Worm (Caenorhabditis elegans) whole organism, L1 larva: ENCODE results near the gene dpf-2.

Experiments
- aha-1 ChIP-seq: fragments of 150-350 bp; optimal IDR thresholded peaks from 2 replicates; lab custom pipeline; 2014; ENCODE audit warnings: missing biosample characterization, missing genetic modification characterization
- alr-1 ChIP-seq: fragments of 200-800 bp; sonication (Bioruptor generic); optimal IDR thresholded peaks from 2 replicates; lab custom pipeline; 2018; ENCODE audit warnings: borderline replicate concordance, mild to moderate bottlenecking, missing genetic modification characterization, missing compliant biosample characterization
- aly-2 ChIP-seq: fragments of 150-350 bp; optimal IDR thresholded peaks from 2 replicates; lab custom pipeline; 2014; ENCODE audit warnings: missing biosample characterization, missing genetic modification characterization
- ama-1 ChIP-seq: fragments of 150-350 bp; optimal IDR thresholded peaks from 2 replicates; lab custom pipeline; 2014
- blmp-1 ChIP-seq: fragments of 150-350 bp; optimal IDR thresholded peaks from 2 replicates; lab custom pipeline; 2014; ENCODE audit warnings: missing biosample characterization, missing genetic modification characterization
- ceh-90 ChIP-seq: sonication (generic microtip); optimal IDR thresholded peaks from 2 replicates; lab custom pipeline; 2016; ENCODE audit warnings: missing genetic modification characterization, missing compliant biosample characterization
- dpl-1 ChIP-seq, 3 experiments: fragments of 150-350 bp in 2 of 3; sonication (generic microtip) in 1 of 3; optimal IDR thresholded peaks; 2 replicates each; lab custom pipeline; 2014 to 2017; ENCODE audit warnings: missing biosample characterization in 3 of 3, missing genetic modification characterization in 3 of 3, missing genetic modification reagents in 3 of 3
- efl-1 ChIP-seq, 4 experiments: fragments of 150-350 bp; optimal IDR thresholded peaks in 3 of 4; peaks in 1 of 4; 1 replicate in 1 of 4; 2 replicates in 3 of 4; lab custom pipeline; 2014; ENCODE audit warnings: missing biosample characterization in 2 of 4, missing genetic modification characterization in 2 of 4, missing genetic modification reagents in 2 of 4
- egl-13 ChIP-seq: sonication (generic microtip); optimal IDR thresholded peaks from 2 replicates; lab custom pipeline; 2016; ENCODE audit warnings: missing genotype, missing genetic modification reagents, missing genetic modification characterization, missing compliant biosample characterization
- egl-27 ChIP-seq, 2 experiments: fragments of 150-350 bp in 1 of 2; sonication (generic microtip); optimal IDR thresholded peaks; 3 replicates each; lab custom pipeline; 2017 to 2018; ENCODE audit warnings: missing biosample characterization in 2 of 2, missing genetic modification characterization in 2 of 2, missing genetic modification reagents in 2 of 2
- elt-3 ChIP-seq, 6 experiments: fragments of 150-350 bp in 1 of 6; sonication (generic microtip); optimal IDR thresholded peaks; 2 replicates each; lab custom pipeline; 2017 to 2018; ENCODE audit warnings: missing biosample characterization in 6 of 6, missing genetic modification characterization in 6 of 6, inconsistent platforms in 1 of 6
- ets-5 ChIP-seq: fragments of 200-800 bp; sonication (Bioruptor generic); IDR thresholded peaks from 2 replicates; pipeline ENCODE4 v1.3.6; 2022; ENCODE audit warnings: missing genetic modification characterization, missing compliant biosample characterization
- fkh-10 ChIP-seq: sonication (generic microtip); optimal IDR thresholded peaks from 2 replicates; lab custom pipeline; 2017; ENCODE audit warnings: missing biosample characterization, missing genetic modification reagents, missing genetic modification characterization
- fkh-4 ChIP-seq: sonication (generic microtip); optimal IDR thresholded peaks from 2 replicates; lab custom pipeline; 2016; ENCODE audit warnings: missing compliant biosample characterization, missing genetic modification characterization, borderline replicate concordance
- fkh-8 ChIP-seq: sonication (generic microtip); optimal IDR thresholded peaks from 2 replicates; lab custom pipeline; 2016; ENCODE audit warnings: mild to moderate bottlenecking, missing genetic modification characterization, missing compliant biosample characterization
- fos-1 ChIP-seq: fragments of 150-350 bp; optimal IDR thresholded peaks from 2 replicates; lab custom pipeline; 2014; ENCODE audit warnings: missing biosample characterization, missing genetic modification characterization
- grh-1 ChIP-seq: fragments of 200-800 bp; sonication (Bioruptor generic); IDR thresholded peaks from 2 replicates; pipeline ENCODE4 v1.3.6; 2022; ENCODE audit warnings: missing genetic modification reagents, missing genetic modification characterization, missing compliant biosample characterization
- hlh-17 ChIP-seq: fragments of 200-800 bp; sonication (Bioruptor generic); optimal IDR thresholded peaks from 2 replicates; lab custom pipeline; 2018; ENCODE audit warnings: missing genetic modification characterization, mild to moderate bottlenecking, missing compliant biosample characterization, moderate library complexity, borderline replicate concordance
- irx-1 ChIP-seq: sonication (generic microtip); optimal IDR thresholded peaks from 2 replicates; lab custom pipeline; 2016; ENCODE audit warnings: missing genetic modification characterization, missing compliant biosample characterization
- jun-1 ChIP-seq: fragments of 150-350 bp; optimal IDR thresholded peaks from 2 replicates; lab custom pipeline; 2014; ENCODE audit warnings: missing biosample characterization, missing genetic modification reagents, missing genetic modification characterization
- lin-13 ChIP-seq: fragments of 150-350 bp; optimal IDR thresholded peaks from 2 replicates; lab custom pipeline; 2014; ENCODE audit warnings: missing biosample characterization, missing genetic modification reagents, missing genetic modification characterization
- lin-14 ChIP-seq: fragments of 200-800 bp; sonication (Bioruptor generic); optimal IDR thresholded peaks from 2 replicates; lab custom pipeline; 2018; ENCODE audit warnings: mild to moderate bottlenecking, missing genetic modification characterization, moderate library complexity, missing compliant biosample characterization
- lin-15B ChIP-seq: fragments of 150-350 bp; sonication (generic microtip); optimal IDR thresholded peaks from 3 replicates; lab custom pipeline; 2014; ENCODE audit warnings: missing biosample characterization, missing genetic modification characterization
- lin-39 ChIP-seq: fragments of 150-350 bp; optimal IDR thresholded peaks from 2 replicates; lab custom pipeline; 2014; ENCODE audit warnings: missing biosample characterization, missing genetic modification reagents, missing genetic modification characterization
- lsy-2 ChIP-seq, 2 experiments: fragments of 150-350 bp; optimal IDR thresholded peaks; 2 replicates each; lab custom pipeline; 2014; ENCODE audit warnings: missing biosample characterization in 2 of 2, missing genetic modification characterization in 2 of 2
- mab-9 ChIP-seq: fragments of 200-800 bp; sonication (Bioruptor generic); IDR thresholded peaks from 2 replicates; pipeline ENCODE4 v1.3.6; 2022; ENCODE audit warnings: missing genetic modification reagents, missing genetic modification characterization, missing compliant biosample characterization
- mef-2 ChIP-seq: fragments of 150-350 bp; optimal IDR thresholded peaks from 2 replicates; lab custom pipeline; 2014; ENCODE audit warnings: missing biosample characterization, missing genetic modification characterization
- nhr-11 ChIP-seq: fragments of 150-350 bp; optimal IDR thresholded peaks from 2 replicates; lab custom pipeline; 2014; ENCODE audit warnings: missing biosample characterization, missing genetic modification characterization
- nhr-12 ChIP-seq: sonication (generic microtip); optimal IDR thresholded peaks from 2 replicates; lab custom pipeline; 2017; ENCODE audit warnings: missing biosample characterization, missing genetic modification characterization
- nhr-19 ChIP-seq: fragments of 200-800 bp; sonication (Bioruptor generic); conservative IDR thresholded peaks from 2 replicates; pipeline ENCODE4 v1.3.6; 2022; ENCODE audit warnings: missing genetic modification characterization, missing compliant biosample characterization
- nhr-20 ChIP-seq: sonication (generic microtip); optimal IDR thresholded peaks from 2 replicates; lab custom pipeline; 2016; ENCODE audit warnings: mild to moderate bottlenecking, missing genetic modification characterization, missing compliant biosample characterization
- nhr-237 ChIP-seq: fragments of 150-350 bp; optimal IDR thresholded peaks from 2 replicates; lab custom pipeline; 2014; ENCODE audit warnings: missing biosample characterization, missing genetic modification characterization
- nhr-47 ChIP-seq: sonication (generic microtip); optimal IDR thresholded peaks from 2 replicates; lab custom pipeline; 2016; ENCODE audit warnings: mild to moderate bottlenecking, missing genetic modification characterization, moderate library complexity, missing compliant biosample characterization
- nhr-71 ChIP-seq: sonication (generic microtip); optimal IDR thresholded peaks from 2 replicates; lab custom pipeline; 2016; ENCODE audit warnings: mild to moderate bottlenecking, missing genetic modification characterization, moderate library complexity, missing compliant biosample characterization
- nhr-90 ChIP-seq: sonication (generic microtip); optimal IDR thresholded peaks from 2 replicates; lab custom pipeline; 2016; ENCODE audit warnings: mild to moderate bottlenecking, missing genetic modification characterization, missing compliant biosample characterization; ENCODE audit not compliant: poor library complexity
- pqm-1 ChIP-seq: sonication (generic microtip); optimal IDR thresholded peaks from 3 replicates; lab custom pipeline; 2017; ENCODE audit warnings: missing biosample characterization, missing genetic modification characterization
- skn-1 ChIP-seq: fragments of 150-350 bp; optimal IDR thresholded peaks from 2 replicates; lab custom pipeline; 2014; ENCODE audit warnings: missing biosample characterization, missing genetic modification characterization
- snpc-4 ChIP-seq: fragments of 150-350 bp; optimal IDR thresholded peaks from 2 replicates; lab custom pipeline; 2014; ENCODE audit warnings: missing biosample characterization, missing genetic modification characterization
- tbx-2 ChIP-seq: sonication (generic microtip); optimal IDR thresholded peaks from 2 replicates; lab custom pipeline; 2016; ENCODE audit warnings: missing genetic modification characterization, missing compliant biosample characterization
- unc-130 ChIP-seq: fragments of 150-350 bp; optimal IDR thresholded peaks from 2 replicates; lab custom pipeline; 2017; ENCODE audit warnings: missing biosample characterization, missing genetic modification characterization, inconsistent platforms
- unc-30 ChIP-seq: sonication (generic microtip); optimal IDR thresholded peaks from 2 replicates; lab custom pipeline; 2017; ENCODE audit warnings: missing biosample characterization, missing genetic modification characterization
- unc-86 ChIP-seq: sonication (generic microtip); optimal IDR thresholded peaks from 2 replicates; lab custom pipeline; 2016; ENCODE audit warnings: missing genetic modification characterization, missing compliant biosample characterization
- unc-98 ChIP-seq: fragments of 200-800 bp; sonication (Bioruptor generic); IDR thresholded peaks from 2 replicates; pipeline ENCODE4 v1.3.6; 2022; ENCODE audit warnings: missing genetic modification characterization, missing compliant biosample characterization
- xbp-1 ChIP-seq: sonication (generic microtip); optimal IDR thresholded peaks from 2 replicates; lab custom pipeline; 2016; ENCODE audit warnings: missing genetic modification characterization, missing compliant biosample characterization
- zip-4 ChIP-seq: fragments of 200-800 bp; sonication (Bioruptor generic); optimal IDR thresholded peaks from 2 replicates; lab custom pipeline; 2018; ENCODE audit warnings: mild to moderate bottlenecking, missing genetic modification characterization, moderate library complexity, missing compliant biosample characterization
- ztf-11 ChIP-seq, 2 experiments: sonication (generic microtip); optimal IDR thresholded peaks; 2 replicates each; lab custom pipeline; 2016 to 2017; ENCODE audit warnings: missing genetic modification characterization in 2 of 2, missing biosample characterization in 1 of 2, missing compliant biosample characterization in 1 of 2
- ztf-4 ChIP-seq: fragments of 150-350 bp; optimal IDR thresholded peaks from 2 replicates; lab custom pipeline; 2014; ENCODE audit warnings: missing biosample characterization, missing genetic modification characterization

The dpf-2 gene

DNA sequence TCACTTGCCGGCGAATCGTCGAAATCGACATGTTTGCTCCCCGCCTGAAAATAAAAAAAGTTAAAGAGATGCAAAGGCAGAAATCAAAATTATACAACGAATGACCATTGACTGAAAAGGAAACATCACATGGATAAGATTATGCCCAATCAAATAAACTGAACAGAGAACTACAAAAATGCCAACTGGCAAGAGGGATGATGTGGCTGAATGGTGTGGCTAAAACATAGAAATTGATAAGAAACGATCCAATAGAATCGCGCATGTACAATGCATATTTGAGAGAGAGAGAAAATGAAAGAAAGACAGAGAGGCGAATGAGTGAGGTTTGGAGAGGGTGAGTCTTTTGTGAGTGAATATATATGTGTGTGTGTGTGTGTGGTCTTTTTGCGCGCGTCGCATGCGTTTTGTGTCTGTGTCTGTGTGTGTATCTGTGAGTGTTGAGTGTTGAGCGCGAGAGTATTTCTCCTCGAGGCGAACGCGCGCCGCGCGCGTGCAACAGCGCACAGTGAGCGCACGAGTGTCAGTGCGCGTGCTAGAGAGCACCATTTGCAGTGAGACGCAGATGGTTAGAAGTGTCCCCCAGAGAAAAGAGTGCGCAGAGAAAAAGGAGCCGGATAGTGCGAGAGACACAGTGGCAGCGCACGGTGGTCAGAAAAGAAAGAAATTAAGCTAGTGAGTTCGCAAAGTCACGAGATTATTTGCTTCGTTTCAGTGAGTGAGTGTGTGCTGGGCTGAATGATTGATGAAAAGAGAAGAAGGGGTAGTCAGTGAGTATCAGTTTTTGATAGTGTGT, 13.0 kb upstream of the dpf-2 start, which contains the start of gene epn-1 (continued):
- peak; percentile 85 for TF ChIP-seq fkh-10
- TF ChIP-seq irx-1: peak; percentile 94
- TF ChIP-seq aha-1 (tag; lab: Kevin White, UChicago): peak; percentile 83
- TF ChIP-seq nhr-47 (tag; lab: Kevin White, UChicago): peak; percentile 99
- no peak for TF ChIP-seq aly-2 (tag; lab: Kevin White, UChicago)
- peak; percentile 66 to 74 (median 67) for TF ChIP-seq dpl-1 (GFP tag; optimal IDR thresholded peaks at IDR 0.05; lab: Kevin White, UChicago)
- TF ChIP-seq blmp-1 (tag; lab: Kevin White, UChicago): peak; percentile 52
- TF ChIP-seq elt-3 (tag; optimal IDR thresholded peaks at IDR 0.05; lab: Kevin White, UChicago): peak in 4 of 6 experiments; percentile 17 to 82 (median 54)
- peak; percentile 99 for TF ChIP-seq tbx-2 (tag; lab: Kevin White, UChicago)
- TF ChIP-seq skn-1 (tag; lab: Kevin White, UChicago): peak; percentile 80
- peak; percentile 89 for TF ChIP-seq fos-1 (tag; lab: Kevin White, UChicago)
- peak; percentile 97 for TF ChIP-seq nhr-19 (GFP tag; lab: Robert Waterston, UW)
- peak; percentile 27 for TF ChIP-seq nhr-12 (tag; lab: Kevin White, UChicago)
- TF ChIP-seq zip-4 (GFP tag; lab: Kevin White, UChicago): peak; percentile 89
- TF ChIP-seq nhr-11 (tag; lab: Kevin White, UChicago): peak; percentile 96
- TF ChIP-seq nhr-20 (tag; lab: Kevin White, UChicago): peak; percentile 100
- TF ChIP-seq ceh-90 (tag; lab: Kevin White, UChicago): peak; percentile 27
- peak; percentile 82 for TF ChIP-seq unc-130 (tag; lab: Kevin White, UChicago)
- peak; percentile 92 for TF ChIP-seq ztf-4 (tag; lab: Kevin White, UChicago)
- TF ChIP-seq alr-1 (tag; lab: Kevin White, UChicago): no peak
- TF ChIP-seq egl-13 (tag; lab: Kevin White, UChicago): peak; percentile 98
- peak; percentile 100 for TF ChIP-seq nhr-71
- peak; percentile 100 for TF ChIP-seq lin-14 (GFP tag; lab: Kevin White, UChicago)
- peak; percentile 90 for TF ChIP-seq nhr-237 (tag; lab: Kevin White, UChicago)
- peak; percentile 93 for TF ChIP-seq lin-13 (GFP tag; lab: Kevin White, UChicago)
- no peak for TF ChIP-seq ets-5
- peak; percentile 89 for TF ChIP-seq fkh-4
- TF ChIP-seq jun-1: peak; percentile 95
- no peak for TF ChIP-seq ama-1 (lab: Kevin White, UChicago)
- peak; percentile 94 for TF ChIP-seq xbp-1 (tag; lab: Kevin White, UChicago)
- no peak for TF ChIP-seq pqm-1 (tag; lab: Kevin White, UChicago)
- peak; percentile 83 for TF ChIP-seq lin-39 (tag; lab: Kevin White, UChicago)
- peak; percentile 89 to 92 for TF ChIP-seq lsy-2 (tag; optimal IDR thresholded peaks at IDR 0.05; lab: Kevin White, UChicago)
- TF ChIP-seq nhr-90: peak; percentile 97
- TF ChIP-seq unc-30 (tag; lab: Kevin White, UChicago): no peak
- TF ChIP-seq unc-86 (tag; lab: Kevin White, UChicago): peak; percentile 99
- peak; percentile 82 to 91 for TF ChIP-seq efl-1 (optimal IDR thresholded peaks at IDR 0.05; lab: Kevin White, UChicago)
- peak; percentile 45 to 96 for TF ChIP-seq efl-1 (GFP tag; optimal IDR thresholded peaks at IDR 0.05 in 1 of 2; lab: Kevin White, UChicago)
- TF ChIP-seq egl-27 (tag; optimal IDR thresholded peaks at IDR 0.05; lab: Kevin White, UChicago): peak; percentile 85 to 97

DNA sequence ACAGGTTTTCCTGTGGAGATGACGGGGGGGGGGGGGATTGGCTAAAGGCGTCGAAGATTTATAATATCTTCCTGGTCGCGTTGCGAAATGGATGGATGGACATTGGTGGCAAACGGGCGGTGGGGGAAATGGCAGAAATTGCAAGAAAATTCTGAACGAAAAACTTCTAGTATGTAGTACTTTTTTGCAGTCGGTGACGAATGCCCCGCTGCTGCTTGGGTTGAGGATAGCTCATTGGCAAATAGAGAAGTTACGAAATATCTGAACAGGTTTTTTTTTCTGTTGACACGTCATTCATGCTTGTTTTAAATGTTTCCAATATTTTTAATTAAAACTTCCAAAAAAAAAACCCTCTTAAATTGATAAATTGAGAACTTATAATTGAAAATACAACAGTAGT, 12.1 kb upstream of the dpf-2 start:
- TF ChIP-seq unc-98 (no peak), mef-2 (tag; lab: Kevin White, UChicago) (no peak), alr-1 (tag; lab: Kevin White, UChicago) (no peak), snpc-4 (no peak), ztf-11 (tag; optimal IDR thresholded peaks at IDR 0.05; lab: Kevin White, UChicago) (no peak), zip-4 (GFP tag; lab: Kevin White, UChicago) (peak; percentile 30), mab-9 (GFP tag; lab: Robert Waterston, UW) (no peak), hlh-17 (GFP tag; lab: Kevin White, UChicago) (no peak), ztf-4 (tag; lab: Kevin White, UChicago) (peak; percentile 25), grh-1 (GFP tag; lab: Robert Waterston, UW) (peak; percentile 67), blmp-1 (tag; lab: Kevin White, UChicago) (peak; percentile 31), lin-15B (tag; lab: Kevin White, UChicago) (no peak), fkh-8 (no peak), nhr-19 (GFP tag; lab: Robert Waterston, UW) (no peak), unc-30 (tag; lab: Kevin White, UChicago) (no peak)
